Fruit fly (Drosophila melanogaster) whole organism, embryonic: Measurements from ENCODE around the gene CG17027.

ENCODE experiments used
- B-H1 ChIP-seq: fragments of 200-800 bp; sonication (Bioruptor generic); IDR thresholded peaks from 3 replicates; pipeline ENCODE4 v1.3.6; 2022; ENCODE audit warnings: missing biosample characterization, missing genetic modification characterization
- CG10147 ChIP-seq: fragments of 200-800 bp; sonication (Bioruptor generic); optimal IDR thresholded peaks from 2 replicates; lab custom pipeline; 2019; ENCODE audit warnings: missing biosample characterization, mild to moderate bottlenecking, missing genetic modification characterization, moderate library complexity
- CG10274 ChIP-seq: fragments of 200-800 bp; sonication (Bioruptor generic); optimal IDR thresholded peaks from 3 replicates; lab custom pipeline; 2017; ENCODE audit warnings: missing biosample characterization, mild to moderate bottlenecking, missing genetic modification characterization
- CG12071 ChIP-seq: fragments of 200-800 bp; sonication (Bioruptor generic); optimal IDR thresholded peaks from 3 replicates; lab custom pipeline; 2018; ENCODE audit warnings: missing biosample characterization, mild to moderate bottlenecking, missing genetic modification characterization
- CG12299 ChIP-seq: fragments of 200-800 bp; sonication (Bioruptor generic); optimal IDR thresholded peaks from 2 replicates; lab custom pipeline; 2018; ENCODE audit warnings: missing biosample characterization, mild to moderate bottlenecking, missing genetic modification characterization
- CG12769 ChIP-seq: fragments of 200-800 bp; sonication (Bioruptor generic); optimal IDR thresholded peaks from 2 replicates; lab custom pipeline; 2019; ENCODE audit warnings: missing biosample characterization, mild to moderate bottlenecking, missing genetic modification characterization, moderate library complexity
- CG13296 ChIP-seq: fragments of 200-800 bp; sonication (Bioruptor generic); optimal IDR thresholded peaks from 3 replicates; lab custom pipeline; 2018; ENCODE audit warnings: missing biosample characterization, mild to moderate bottlenecking, missing genetic modification characterization
- CG13424 ChIP-seq: fragments of 200-800 bp; sonication (Bioruptor generic); optimal IDR thresholded peaks from 2 replicates; lab custom pipeline; 2019; ENCODE audit warnings: missing biosample characterization, mild to moderate bottlenecking, missing genetic modification characterization, moderate library complexity
- CG13894 ChIP-seq: fragments of 200-800 bp; sonication (Bioruptor generic); optimal IDR thresholded peaks from 3 replicates; lab custom pipeline; 2018; ENCODE audit warnings: missing biosample characterization, mild to moderate bottlenecking, missing genetic modification characterization, moderate library complexity
- CG14710 ChIP-seq: fragments of 200-800 bp; sonication (Bioruptor generic); optimal IDR thresholded peaks from 3 replicates; lab custom pipeline; 2019; ENCODE audit warnings: missing biosample characterization, mild to moderate bottlenecking, missing genetic modification characterization, moderate library complexity
- CG15073 ChIP-seq: fragments of 200-800 bp; sonication (Bioruptor generic); optimal IDR thresholded peaks from 2 replicates; lab custom pipeline; 2016; ENCODE audit warnings: missing biosample characterization, missing genetic modification characterization
- CG1529 ChIP-seq: fragments of 200-800 bp; sonication (Bioruptor generic); optimal IDR thresholded peaks from 3 replicates; lab custom pipeline; 2018; ENCODE audit warnings: missing biosample characterization, missing genetic modification characterization
- CG15479 ChIP-seq: fragments of 200-800 bp; sonication (Bioruptor generic); optimal IDR thresholded peaks from 3 replicates; lab custom pipeline; 2019; ENCODE audit warnings: missing biosample characterization, mild to moderate bottlenecking, missing genetic modification characterization, moderate library complexity
- CG15696 ChIP-seq: fragments of 200-800 bp; sonication (Bioruptor generic); optimal IDR thresholded peaks from 2 replicates; lab custom pipeline; 2019; ENCODE audit warnings: missing biosample characterization, mild to moderate bottlenecking, missing genetic modification characterization, moderate library complexity
- CG17361 ChIP-seq: fragments of 200-800 bp; sonication (Bioruptor generic); IDR thresholded peaks from 3 replicates; pipeline ENCODE4 v1.3.6; 2022; ENCODE audit warnings: missing biosample characterization, missing genetic modification characterization
- CG1832 ChIP-seq: fragments of 200-800 bp; sonication (Bioruptor generic); optimal IDR thresholded peaks from 2 replicates; lab custom pipeline; 2017; ENCODE audit warnings: missing biosample characterization, mild to moderate bottlenecking, missing genetic modification characterization, inconsistent platforms
- CG18599 ChIP-seq: fragments of 200-800 bp; sonication (Bioruptor generic); optimal IDR thresholded peaks from 3 replicates; lab custom pipeline; 2017; ENCODE audit warnings: missing biosample characterization, missing genetic modification characterization, mild to moderate bottlenecking, moderate library complexity, missing genetic modification reagents
- CG2875 ChIP-seq: fragments of 200-800 bp; sonication (Bioruptor generic); optimal IDR thresholded peaks from 2 replicates; lab custom pipeline; 2017; ENCODE audit warnings: missing biosample characterization, mild to moderate bottlenecking, missing genetic modification characterization, missing genetic modification reagents
- CG33557 ChIP-seq: fragments of 200-800 bp; sonication (Bioruptor generic); optimal IDR thresholded peaks from 2 replicates; lab custom pipeline; 2019; ENCODE audit warnings: missing biosample characterization, mild to moderate bottlenecking, missing genetic modification characterization, moderate library complexity
- CG3726 ChIP-seq: fragments of 200-800 bp; sonication (Bioruptor generic); IDR thresholded peaks from 3 replicates; pipeline ENCODE4, ENCODE4 v1.3.6; 2022; ENCODE audit warnings: missing biosample characterization, missing genetic modification characterization
- CG42726 ChIP-seq: fragments of 200-800 bp; sonication (Bioruptor generic); IDR thresholded peaks from 2 replicates; pipeline ENCODE4 v1.3.6; 2022; ENCODE audit warnings: missing biosample characterization, missing genetic modification characterization; ENCODE audit not compliant: partially characterized antibody
- CG8281 ChIP-seq: fragments of 200-800 bp; sonication (Bioruptor generic); optimal IDR thresholded peaks from 2 replicates; lab custom pipeline; 2018; ENCODE audit warnings: missing biosample characterization, mild to moderate bottlenecking, missing genetic modification characterization, moderate library complexity
- CG9727 ChIP-seq: fragments of 200-800 bp; sonication (Bioruptor generic); optimal IDR thresholded peaks from 3 replicates; lab custom pipeline; 2017; ENCODE audit warnings: missing biosample characterization, mild to moderate bottlenecking, missing genetic modification characterization
- CG9817 ChIP-seq: fragments of 200-800 bp; sonication (Bioruptor generic); optimal IDR thresholded peaks from 2 replicates; lab custom pipeline; 2018; ENCODE audit warnings: missing biosample characterization, mild to moderate bottlenecking, missing genetic modification characterization, moderate library complexity
- Doc3 ChIP-seq: fragments of 200-800 bp; sonication (Bioruptor generic); IDR thresholded peaks from 3 replicates; pipeline ENCODE4 v1.3.6; 2022; ENCODE audit warnings: missing biosample characterization, missing genetic modification characterization; ENCODE audit not compliant: partially characterized antibody
- E2f2 ChIP-seq: fragments of 200-800 bp; sonication (Bioruptor generic); IDR thresholded peaks from 2 replicates; pipeline ENCODE4 v1.3.6; 2022; ENCODE audit warnings: missing biosample characterization, missing genetic modification characterization
- Ets65A ChIP-seq: fragments of 200-800 bp; sonication (Bioruptor generic); peaks from one replicate; lab custom pipeline; 2016; ENCODE audit warnings: missing biosample characterization, missing genetic modification characterization
- Hr51 ChIP-seq, 2 experiments: fragments of 200-800 bp; sonication (Bioruptor generic); optimal IDR thresholded peaks; 2 replicates in 1 of 2; 3 replicates in 1 of 2; lab custom pipeline; 2016 to 2018; ENCODE audit warnings: missing biosample characterization in 2 of 2, missing genetic modification characterization in 2 of 2, mild to moderate bottlenecking in 1 of 2, moderate library complexity in 1 of 2
- Hsf ChIP-seq: fragments of 200-800 bp; sonication (Bioruptor generic); optimal IDR thresholded peaks from 3 replicates; lab custom pipeline; 2016; ENCODE audit warnings: missing biosample characterization, missing genetic modification characterization
- Mes4 ChIP-seq: fragments of 200-800 bp; sonication (Bioruptor generic); optimal IDR thresholded peaks from 2 replicates; lab custom pipeline; 2016; ENCODE audit warnings: missing biosample characterization, missing genetic modification characterization
- Vsx1 ChIP-seq: fragments of 200-800 bp; sonication (Bioruptor generic); optimal IDR thresholded peaks from 2 replicates; lab custom pipeline; 2017; ENCODE audit warnings: missing biosample characterization, mild to moderate bottlenecking, missing genetic modification characterization, missing genetic modification reagents
- ato ChIP-seq: fragments of 200-800 bp; sonication (Bioruptor generic); IDR thresholded peaks from 2 replicates; pipeline ENCODE4 v1.3.6; 2022; ENCODE audit warnings: missing biosample characterization, missing genetic modification characterization; ENCODE audit not compliant: partially characterized antibody
- bowl ChIP-seq: fragments of 200-800 bp; sonication (Bioruptor generic); IDR thresholded peaks from 2 replicates; pipeline ENCODE4 v1.3.6; 2022; ENCODE audit warnings: missing biosample characterization, missing genetic modification characterization
- br ChIP-seq: fragments of >200 bp; optimal IDR thresholded peaks from 2 replicates; lab custom pipeline; 2017
- caup ChIP-seq: fragments of 200-800 bp; sonication (Bioruptor generic); optimal IDR thresholded peaks from 3 replicates; lab custom pipeline; 2017; ENCODE audit warnings: missing biosample characterization, mild to moderate bottlenecking, missing genetic modification characterization, moderate library complexity; ENCODE audit not compliant: severe bottlenecking
- crol ChIP-seq: fragments of 200-800 bp; sonication (Bioruptor generic); IDR thresholded peaks from 2 replicates; pipeline ENCODE4 v1.3.6; 2022; ENCODE audit warnings: missing biosample characterization, missing genetic modification characterization
- crp ChIP-seq, 2 experiments: fragments of 200-800 bp; sonication (Bioruptor generic); optimal IDR thresholded peaks; 2 replicates in 1 of 2; 3 replicates in 1 of 2; lab custom pipeline; 2017; ENCODE audit warnings: missing biosample characterization in 2 of 2, missing genetic modification characterization in 2 of 2, mild to moderate bottlenecking in 1 of 2, moderate library complexity in 1 of 2
- danr ChIP-seq: fragments of 200-800 bp; sonication (Bioruptor generic); IDR thresholded peaks from 2 replicates; pipeline ENCODE4 v1.3.6; 2022; ENCODE audit warnings: missing biosample characterization, missing genetic modification characterization
- esg ChIP-seq: fragments of 200-800 bp; sonication (Bioruptor generic); conservative IDR thresholded peaks from 2 replicates; pipeline ENCODE4 v1.3.6; 2022; ENCODE audit warnings: missing biosample characterization, missing genetic modification characterization
- ewg ChIP-seq: fragments of 200-800 bp; sonication (Bioruptor generic); optimal IDR thresholded peaks from 3 replicates; lab custom pipeline; 2017; ENCODE audit warnings: mild to moderate bottlenecking, missing biosample characterization, missing genetic modification reagents, missing genetic modification characterization
- fd64A ChIP-seq: fragments of 200-800 bp; sonication (Bioruptor generic); optimal IDR thresholded peaks from 3 replicates; lab custom pipeline; 2018; ENCODE audit warnings: missing biosample characterization, mild to moderate bottlenecking, missing genetic modification characterization
- kay ChIP-seq: fragments of 200-800 bp; sonication (Bioruptor generic); optimal IDR thresholded peaks from 2 replicates; lab custom pipeline; 2016; ENCODE audit warnings: missing biosample characterization, missing genetic modification characterization
- pros ChIP-seq: fragments of 200-800 bp; sonication (Bioruptor generic); optimal IDR thresholded peaks from 3 replicates; lab custom pipeline; 2019; ENCODE audit warnings: missing biosample characterization, mild to moderate bottlenecking, missing genetic modification characterization, moderate library complexity
- psq ChIP-seq: fragments of 200-800 bp; sonication (Bioruptor generic); optimal IDR thresholded peaks from 2 replicates; lab custom pipeline; 2017; ENCODE audit warnings: missing biosample characterization, missing genetic modification characterization
- rib ChIP-seq: fragments of 200-800 bp; sonication (Bioruptor generic); IDR thresholded peaks from 2 replicates; pipeline ENCODE4 v1.3.6; 2022; ENCODE audit warnings: missing biosample characterization, missing genetic modification characterization
- sisA ChIP-seq: fragments of 200-800 bp; sonication (Bioruptor generic); IDR thresholded peaks from 2 replicates; pipeline ENCODE4 v1.3.6; 2022; ENCODE audit warnings: missing biosample characterization, missing genetic modification characterization
- tna ChIP-seq: fragments of 200-800 bp; sonication (Bioruptor generic); IDR thresholded peaks from 2 replicates; pipeline ENCODE4 v1.3.6; 2022; ENCODE audit warnings: missing biosample characterization, missing genetic modification characterization; ENCODE audit not compliant: partially characterized antibody
- vvl ChIP-seq: fragments of 200-800 bp; sonication (Bioruptor generic); IDR thresholded peaks from 2 replicates; pipeline ENCODE4 v1.3.6; 2022; ENCODE audit warnings: missing biosample characterization, missing genetic modification characterization

Gene CG17027

DNA sequence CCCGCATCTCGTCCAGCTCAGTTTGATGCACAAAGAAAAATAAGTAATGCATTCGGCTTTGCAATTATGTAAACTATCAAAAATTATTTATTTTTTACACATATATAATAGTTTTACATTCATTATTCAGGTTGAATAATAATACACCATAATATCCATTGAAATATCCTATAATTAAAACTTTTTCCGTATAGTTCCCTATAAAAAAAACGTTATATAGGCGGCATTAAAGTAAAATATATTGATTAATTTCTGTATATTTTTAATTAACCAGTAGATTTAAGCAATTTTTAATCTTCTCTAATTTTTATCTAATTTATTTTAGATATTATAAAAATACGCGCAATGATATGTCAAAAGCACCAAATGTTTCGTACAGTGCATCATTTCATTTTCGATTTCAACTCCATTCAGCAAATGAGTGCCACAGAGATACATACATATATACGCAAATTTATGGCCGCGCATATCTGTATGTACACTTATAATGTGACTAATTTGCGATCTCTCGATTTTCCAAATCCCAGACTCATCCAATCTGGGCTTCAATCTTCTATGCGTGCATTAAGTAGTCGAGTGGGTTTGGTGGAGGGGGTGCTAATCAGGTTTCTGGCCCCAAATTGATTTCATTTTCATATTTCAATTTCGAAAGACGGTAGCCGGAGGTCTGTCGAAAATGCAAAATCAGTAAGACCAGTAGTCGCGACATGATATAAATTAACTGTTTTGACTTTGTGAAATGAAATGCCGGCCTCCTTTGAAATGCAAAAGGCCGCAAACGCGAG, 33.5 kb downstream of the CG17027 start (continued):
- no peak for TF ChIP-seq CG13296 (GFP tag; lab: Kevin White, UChicago)
- TF ChIP-seq CG15696, result peak; percentile 49
- TF ChIP-seq CG12769 (tag; lab: Kevin White, UChicago), result no peak
- no peak for TF ChIP-seq CG1529 (GFP tag; lab: Kevin White, UChicago)
- TF ChIP-seq ewg (GFP tag; lab: Kevin White, UChicago), result no peak
- TF ChIP-seq crp (GFP tag; optimal IDR thresholded peaks at IDR 0.05; lab: Kevin White, UChicago), result no peak
- no peak for TF ChIP-seq rib (GFP tag; lab: Robert Waterston, UW)
- TF ChIP-seq Ets65A (GFP tag; lab: Kevin White, UChicago), result no peak
- TF ChIP-seq Mes4 (GFP tag; lab: Kevin White, UChicago), result no peak
- TF ChIP-seq esg, result no peak
- TF ChIP-seq CG1832 (GFP tag; lab: Kevin White, UChicago), result no peak
- TF ChIP-seq pros (GFP tag; lab: Kevin White, UChicago), result no peak
- no peak for TF ChIP-seq CG3726 (GFP tag; lab: Robert Waterston, UW)
- no peak for TF ChIP-seq Hsf
- no peak for TF ChIP-seq E2f2 (GFP tag; lab: Robert Waterston, UW)
- TF ChIP-seq br, result no peak
- TF ChIP-seq CG42726 (GFP tag; lab: Robert Waterston, UW), result no peak
- TF ChIP-seq CG33557 (GFP tag; lab: Kevin White, UChicago), result peak; percentile 22
- TF ChIP-seq CG2875, result no peak
- no peak for TF ChIP-seq tna (GFP tag; lab: Robert Waterston, UW)
- TF ChIP-seq CG8281, result no peak
- no peak for TF ChIP-seq CG10147 (GFP tag; lab: Kevin White, UChicago)
- no peak for TF ChIP-seq psq
- peak in 1 of 2 experiments; percentile 55 for TF ChIP-seq Hr51 (GFP tag; optimal IDR thresholded peaks at IDR 0.05; lab: Kevin White, UChicago)
- TF ChIP-seq CG9817 (tag; lab: Kevin White, UChicago), result no peak
- no peak for TF ChIP-seq kay (GFP tag; lab: Kevin White, UChicago)
- no peak for TF ChIP-seq CG10274 (GFP tag; lab: Kevin White, UChicago)
- no peak for TF ChIP-seq CG15073
- TF ChIP-seq bowl (GFP tag; lab: Robert Waterston, UW), result peak; percentile 72; the same call in 1 of the 2 replicates
- peak; percentile 27 for TF ChIP-seq CG9727 (GFP tag; lab: Kevin White, UChicago)
- peak; percentile 11 for TF ChIP-seq CG13894 (tag; lab: Kevin White, UChicago)
- TF ChIP-seq CG17361 (GFP tag; lab: Robert Waterston, UW), result peak; percentile 80
- TF ChIP-seq vvl (GFP tag; lab: Robert Waterston, UW), result peak; percentile 63; the same call in 1 of the 2 replicates
- TF ChIP-seq ato (GFP tag; lab: Robert Waterston, UW), result no peak
- no peak for TF ChIP-seq caup (GFP tag; lab: Kevin White, UChicago)
- TF ChIP-seq CG18599 (GFP tag; lab: Kevin White, UChicago), result no peak
- no peak for TF ChIP-seq Doc3 (GFP tag; lab: Robert Waterston, UW)
- no peak for TF ChIP-seq sisA (GFP tag; lab: Robert Waterston, UW)
- no peak for TF ChIP-seq fd64A
- TF ChIP-seq CG15479 (GFP tag; lab: Kevin White, UChicago), result no peak
- peak; percentile 25 for TF ChIP-seq Vsx1
- no peak for TF ChIP-seq B-H1 (GFP tag; lab: Robert Waterston, UW)
- TF ChIP-seq CG14710 (tag; lab: Kevin White, UChicago), result peak; percentile 48
- no peak for TF ChIP-seq CG12071 (GFP tag; lab: Kevin White, UChicago)
- TF ChIP-seq CG12299 (tag; lab: Kevin White, UChicago), result no peak
- TF ChIP-seq danr, result no peak
- no peak for TF ChIP-seq crol (GFP tag; lab: Robert Waterston, UW)
- peak; percentile 36 for TF ChIP-seq CG13424 (tag; lab: Kevin White, UChicago)
